Worm (Caenorhabditis elegans) whole organism, dauer: ENCODE measurements around the gene cccp-1.

Experiments
- unc-62 ChIP-seq: sonication (generic microtip); optimal IDR thresholded peaks from 2 replicates; lab custom pipeline; 2017; ENCODE audit warnings: missing biosample characterization, missing genetic modification reagents, missing genetic modification characterization

cccp-1 gene

DNA sequence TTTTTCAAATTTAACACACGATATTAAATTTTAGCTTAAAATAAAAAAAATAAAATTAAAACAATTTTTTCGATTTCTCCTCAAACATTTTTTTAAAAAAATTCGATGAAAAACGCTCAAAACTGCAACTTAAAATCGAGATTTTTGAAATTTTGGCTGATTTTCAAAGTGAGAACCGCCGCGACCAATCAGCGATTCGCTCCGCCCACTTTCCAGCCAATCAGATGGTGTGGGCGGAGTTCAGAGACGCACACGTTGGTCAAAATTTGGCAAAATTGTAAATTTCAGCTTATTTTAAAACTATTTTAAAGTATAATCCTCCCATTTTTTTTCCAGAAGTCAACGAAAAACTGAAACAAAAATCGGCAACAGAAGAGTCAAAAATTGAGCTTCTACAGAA is 37.8 kb downstream of the cccp-1 start:
- no peak for TF ChIP-seq unc-62

DNA sequence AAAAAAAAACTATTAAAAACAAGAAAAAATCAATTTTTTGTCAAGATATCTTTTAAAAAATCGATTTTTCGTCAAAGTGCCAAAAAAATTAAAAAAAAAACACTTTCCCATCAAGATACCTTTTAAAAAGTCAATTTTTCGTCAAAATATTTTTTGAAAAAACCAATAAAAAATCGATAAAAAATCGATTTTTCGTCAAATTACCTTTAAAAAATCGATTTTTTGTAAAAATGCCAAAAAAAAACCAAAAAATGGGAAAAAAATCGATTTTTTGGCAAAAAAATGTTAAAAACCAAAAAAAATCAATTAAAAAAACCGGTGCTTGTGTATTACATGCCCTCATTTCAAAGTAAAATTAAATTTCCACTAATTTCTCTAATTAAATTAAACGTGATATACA is 45.0 kb downstream of the cccp-1 start:
- TF ChIP-seq unc-62 = no peak

DNA sequence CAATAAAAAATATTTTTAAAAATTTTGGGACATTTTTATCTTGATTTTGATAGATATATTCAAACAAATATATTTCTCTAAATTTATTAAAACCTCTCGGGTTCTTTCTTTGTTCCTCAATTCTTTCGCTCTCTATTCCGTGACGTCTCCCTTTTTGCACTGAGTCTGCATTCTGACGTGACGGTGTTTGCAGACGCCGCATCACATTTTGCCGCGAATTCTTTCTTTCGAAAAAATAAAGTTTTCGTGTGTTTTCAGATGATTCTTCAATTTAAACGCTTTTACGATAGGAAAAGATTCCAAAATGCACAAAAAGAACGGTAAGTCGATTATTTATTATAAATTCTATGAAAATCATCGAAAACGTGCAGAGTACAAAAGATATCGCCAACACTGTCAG is 55.4 kb downstream of the cccp-1 start:
- TF ChIP-seq unc-62 = no peak

DNA sequence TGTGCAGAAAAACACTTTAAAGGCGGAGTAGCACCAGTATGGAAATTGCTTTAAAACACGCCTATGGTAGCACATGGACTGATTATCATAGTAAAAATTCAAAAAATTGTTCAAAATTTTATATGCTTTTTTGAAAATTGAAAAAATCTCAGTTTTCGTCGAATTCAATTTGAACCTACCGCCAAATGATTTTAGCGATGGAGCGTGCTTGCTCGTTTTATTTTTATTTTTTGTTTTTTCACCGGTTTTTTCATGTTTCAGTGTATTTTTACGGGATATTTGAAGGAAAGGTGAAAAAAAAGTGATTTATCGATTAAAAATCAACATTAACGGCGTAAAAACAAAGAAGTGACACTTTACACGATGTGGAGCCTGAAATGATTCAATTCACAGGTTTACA is 61.2 kb downstream of the cccp-1 start:
- no peak for TF ChIP-seq unc-62
